Worm (Caenorhabditis elegans): ENCODE measurements around the gene cyp-14A2.

ce11 chrX:13286533-13286932, 17.0 kb upstream of the cyp-14A2 start, which contains the start of gene R04D3.2:
- TF ChIP-seq Y53F4B.3 (GFP tag; IDR thresholded peaks at IDR 0.05) (no peak), lin-54 (GFP tag; optimal IDR thresholded peaks at IDR 0.05) (no peak), mel-28 (tag; optimal IDR thresholded peaks at IDR 0.05; ENCODE audit: borderline replicate concordance) (no peak), lin-35 (GFP tag; optimal IDR thresholded peaks at IDR 0.05) (no peak), unc-62 (GFP tag; optimal IDR thresholded peaks at IDR 0.05) (no peak), C17E4.6 (GFP tag; IDR thresholded peaks at IDR 0.05) (no peak), ztf-22 (GFP tag; optimal IDR thresholded peaks at IDR 0.05) (no peak), nhr-90 (tag; optimal IDR thresholded peaks at IDR 0.05) (no peak), zfh-2 (GFP tag; conservative IDR thresholded peaks at IDR 0.05) (no peak)
